Worm (Caenorhabditis elegans): ENCODE measurements around the gene F35B3.4.

ce11 chrX:17066937-17067336 lies 46.2 kb upstream of the F35B3.4 start:
- no peak for TF ChIP-seq egl-27 (tag; optimal IDR thresholded peaks at IDR 0.05)
- TF ChIP-seq skn-1 (tag; optimal IDR thresholded peaks at IDR 0.05): no peak
- no peak for TF ChIP-seq egl-13 (tag; optimal IDR thresholded peaks at IDR 0.05)
- TF ChIP-seq fos-1 (tag; optimal IDR thresholded peaks at IDR 0.05): no peak
- TF ChIP-seq ama-1 (optimal IDR thresholded peaks at IDR 0.05): no peak
- TF ChIP-seq snu-23 (GFP tag; optimal IDR thresholded peaks at IDR 0.05): no peak
- TF ChIP-seq nhr-12 (tag; optimal IDR thresholded peaks at IDR 0.05): no peak
- no peak for TF ChIP-seq ceh-88 (GFP tag; IDR thresholded peaks at IDR 0.05)
- TF ChIP-seq nhr-84 (tag; optimal IDR thresholded peaks at IDR 0.05): no peak
- TF ChIP-seq ceh-82 (tag; optimal IDR thresholded peaks at IDR 0.05): no peak
